Fruit fly (Drosophila melanogaster): Measurements from ENCODE around the gene Ada1-1.

Gene Ada1-1

DNA sequence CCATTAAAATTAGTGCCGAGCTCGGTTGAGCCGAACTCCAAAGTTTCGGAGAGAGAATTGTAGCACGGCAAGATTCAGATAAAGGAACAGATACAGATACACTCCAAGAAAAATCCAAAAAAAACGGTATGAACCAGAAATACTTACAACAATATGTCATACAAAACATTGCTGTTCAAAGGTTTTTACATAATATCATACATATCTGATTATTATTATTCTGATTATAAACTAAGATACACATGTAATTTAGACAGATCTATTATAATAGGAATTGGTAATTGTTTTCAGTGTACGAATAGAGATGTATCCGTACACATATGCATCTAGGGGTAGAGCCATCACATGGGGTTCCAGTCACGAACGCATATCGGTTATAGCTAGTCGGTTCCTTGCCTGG, 16.5 kb upstream of the Ada1-1 start:
- no peak for TF ChIP-seq pan (optimal IDR thresholded peaks at IDR 0.05)
- no peak for TF ChIP-seq dsf (GFP tag; optimal IDR thresholded peaks at IDR 0.05; ENCODE audit: borderline replicate concordance)
- TF ChIP-seq fru (GFP tag; optimal IDR thresholded peaks at IDR 0.05): no peak
- TF ChIP-seq N (GFP tag; optimal IDR thresholded peaks at IDR 0.05): no peak
- TF ChIP-seq tai (GFP tag; optimal IDR thresholded peaks at IDR 0.05): no peak
- TF ChIP-seq Hr78 (GFP tag; optimal IDR thresholded peaks at IDR 0.05): no peak
- TF ChIP-seq br (GFP tag; optimal IDR thresholded peaks at IDR 0.05): no peak

DNA sequence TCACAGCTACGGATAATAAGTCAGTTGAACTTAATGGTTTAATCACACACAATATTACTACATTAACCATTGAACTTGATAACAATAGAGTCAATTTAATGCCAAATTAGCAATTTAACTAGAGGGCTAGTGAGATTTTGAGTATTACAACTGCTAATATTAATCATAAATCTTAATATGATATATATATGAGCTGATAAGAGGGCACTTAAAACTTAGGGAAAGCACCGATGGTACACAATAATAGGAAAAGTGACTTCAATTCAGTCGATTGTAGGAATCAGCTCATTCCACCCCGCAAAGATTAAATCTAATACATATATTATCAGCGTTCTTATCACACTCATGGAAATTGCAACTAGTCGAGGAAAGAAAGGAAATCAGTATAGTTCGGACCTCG, 15.4 kb upstream of the Ada1-1 start, which contains the start of gene CG16965:
CG16965 (plus strand) TSS at position 382 of the 400 bp plus-strand sequence.
- TF ChIP-seq Sp1 (GFP tag; optimal IDR thresholded peaks at IDR 0.05): no peak

DNA sequence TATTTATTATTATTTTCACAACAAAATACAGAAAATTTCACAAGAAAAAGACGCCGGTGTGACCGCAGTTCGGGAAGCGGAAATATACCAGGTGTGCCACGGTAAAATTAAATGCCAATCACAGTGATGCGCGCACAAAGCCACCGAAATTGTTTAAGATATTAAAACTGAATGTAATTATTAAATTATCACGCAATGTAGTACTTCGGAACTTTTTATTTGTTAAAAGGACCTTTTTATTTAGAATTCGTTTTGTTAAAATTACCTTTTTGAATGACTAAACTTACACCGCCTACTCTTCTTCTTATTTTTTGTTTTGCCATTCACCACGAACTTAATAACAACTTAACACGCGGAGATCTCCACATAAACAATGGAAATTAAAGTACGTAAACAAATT, 8.7 kb upstream of the Ada1-1 start, which contains the start of the genes CG6686 and CG34163:
CG6686 (minus strand) TSS at position 95 of the 400 bp plus-strand sequence.
CG34163 (plus strand) TSS at position 326 of the 400 bp plus-strand sequence.
- TF ChIP-seq GATAd (GFP tag; optimal IDR thresholded peaks at IDR 0.05): peak; percentile 19
- peak; percentile 59 for TF ChIP-seq ey (GFP tag; optimal IDR thresholded peaks at IDR 0.05)
- TF ChIP-seq Mio (GFP tag; optimal IDR thresholded peaks at IDR 0.05): no peak
- TF ChIP-seq Hr78 (GFP tag; optimal IDR thresholded peaks at IDR 0.05): no peak
- peak; percentile 47 for TF ChIP-seq HLH106 (tag; optimal IDR thresholded peaks at IDR 0.05)
- TF ChIP-seq psq (GFP tag; optimal IDR thresholded peaks at IDR 0.05): peak; percentile 45
- peak; percentile 77 for TF ChIP-seq Myc (optimal IDR thresholded peaks at IDR 0.05)
- TF ChIP-seq Rel (GFP tag; optimal IDR thresholded peaks at IDR 0.05): no peak
- peak; percentile 15 for TF ChIP-seq Rel (tag; optimal IDR thresholded peaks at IDR 0.05)
- TF ChIP-seq Sp1 (GFP tag; optimal IDR thresholded peaks at IDR 0.05): no peak
- no peak for TF ChIP-seq Abd-B (GFP tag; optimal IDR thresholded peaks at IDR 0.05)
- peak; percentile 50 for TF ChIP-seq OdsH (GFP tag; optimal IDR thresholded peaks at IDR 0.05)

dm6 chr2L:11989210-11989609, 7.4 kb upstream of the Ada1-1 start:
- no peak for TF ChIP-seq h (GFP tag; optimal IDR thresholded peaks at IDR 0.05)
- no peak for TF ChIP-seq dsf (GFP tag; optimal IDR thresholded peaks at IDR 0.05; ENCODE audit: borderline replicate concordance)
- no peak for TF ChIP-seq OdsH (GFP tag; optimal IDR thresholded peaks at IDR 0.05)
- no peak for TF ChIP-seq psq (GFP tag; optimal IDR thresholded peaks at IDR 0.05)
- TF ChIP-seq foxo (GFP tag; optimal IDR thresholded peaks at IDR 0.05): no peak
- no peak for TF ChIP-seq HLH106 (tag; optimal IDR thresholded peaks at IDR 0.05)
- TF ChIP-seq br (GFP tag; optimal IDR thresholded peaks at IDR 0.05): no peak
- TF ChIP-seq CG32264 (GFP tag; optimal IDR thresholded peaks at IDR 0.05): no peak
- no peak for TF ChIP-seq dmrt93B (GFP tag; optimal IDR thresholded peaks at IDR 0.05)
- no peak for TF ChIP-seq Hr83 (GFP tag; optimal IDR thresholded peaks at IDR 0.05; ENCODE audit: poor library complexity, severe bottlenecking)
- TF ChIP-seq Dfd (GFP tag; optimal IDR thresholded peaks at IDR 0.05): no peak
- TF ChIP-seq Vsx2 (GFP tag; optimal IDR thresholded peaks at IDR 0.05; ENCODE audit: partially characterized antibody): no peak
- TF ChIP-seq Mio (GFP tag; optimal IDR thresholded peaks at IDR 0.05): no peak
- TF ChIP-seq pan (optimal IDR thresholded peaks at IDR 0.05): no peak
- TF ChIP-seq sv (GFP tag; optimal IDR thresholded peaks at IDR 0.05): no peak
- no peak for TF ChIP-seq CG9705 (GFP tag; optimal IDR thresholded peaks at IDR 0.05)
- no peak for TF ChIP-seq Myc (optimal IDR thresholded peaks at IDR 0.05)

- TF ChIP-seq fru (GFP tag; optimal IDR thresholded peaks at IDR 0.05): no peak
- no peak for TF ChIP-seq CG9705 (GFP tag; optimal IDR thresholded peaks at IDR 0.05)
- no peak for TF ChIP-seq lola (GFP tag; optimal IDR thresholded peaks at IDR 0.05)
- TF ChIP-seq Mio (GFP tag; optimal IDR thresholded peaks at IDR 0.05): no peak
- no peak for TF ChIP-seq br (GFP tag; optimal IDR thresholded peaks at IDR 0.05)
- TF ChIP-seq Sp1 (GFP tag; optimal IDR thresholded peaks at IDR 0.05): no peak
- no peak for TF ChIP-seq usp (GFP tag; optimal IDR thresholded peaks at IDR 0.05)
- no peak for TF ChIP-seq Abd-B (GFP tag; optimal IDR thresholded peaks at IDR 0.05)
- TF ChIP-seq dmrt93B (GFP tag; optimal IDR thresholded peaks at IDR 0.05): no peak
- TF ChIP-seq GATAd (GFP tag; optimal IDR thresholded peaks at IDR 0.05): no peak
- TF ChIP-seq sv (GFP tag; optimal IDR thresholded peaks at IDR 0.05): no peak
- TF ChIP-seq psq (GFP tag; optimal IDR thresholded peaks at IDR 0.05): no peak
- no peak for TF ChIP-seq CrebA (GFP tag; optimal IDR thresholded peaks at IDR 0.05; ENCODE audit: borderline replicate concordance)
- no peak for TF ChIP-seq ey (GFP tag; optimal IDR thresholded peaks at IDR 0.05)
Observed at dm6 chr2L:11989729-11990128, 6.9 kb upstream of the Ada1-1 start, which contains the start of the genes zuc and dgt2. Gene zuc (minus strand): TSS chr2L:11989882. Gene dgt2 (plus strand): TSS chr2L:11989936.

Data from whole organism, wandering third instar larva.